Fruit fly (Drosophila melanogaster) whole organism, prepupa: ENCODE results near the gene CG15824.

Experiments
- Blimp-1 ChIP-seq: fragments of 200-800 bp; sonication (Bioruptor generic); optimal IDR thresholded peaks from 3 replicates; lab custom pipeline; 2017; ENCODE audit warnings: missing biosample characterization, missing genetic modification characterization, mild to moderate bottlenecking, moderate library complexity, missing genetic modification reagents
- CG10631 ChIP-seq: fragments of 200-800 bp; sonication (Bioruptor generic); optimal IDR thresholded peaks from 2 replicates; lab custom pipeline; 2016; ENCODE audit warnings: missing biosample characterization, missing genetic modification characterization
- CG10669 ChIP-seq: fragments of 200-800 bp; sonication (Bioruptor generic); optimal IDR thresholded peaks from 3 replicates; lab custom pipeline; 2018; ENCODE audit warnings: missing biosample characterization, mild to moderate bottlenecking, missing genetic modification characterization, moderate library complexity
- CG11294 ChIP-seq: fragments of 200-800 bp; sonication (Bioruptor generic); IDR thresholded peaks from 2 replicates; pipeline ENCODE4 v1.3.6; 2022; ENCODE audit warnings: missing biosample characterization, missing genetic modification characterization
- CG11762 ChIP-seq: fragments of 200-800 bp; sonication (Bioruptor generic); optimal IDR thresholded peaks from 3 replicates; lab custom pipeline; 2016; ENCODE audit warnings: missing biosample characterization, missing genetic modification characterization; ENCODE audit not compliant: insufficient read depth
- CG11902 ChIP-seq: fragments of 200-800 bp; sonication (Bioruptor generic); optimal IDR thresholded peaks from 3 replicates; lab custom pipeline; 2016; ENCODE audit warnings: missing biosample characterization, missing genetic modification characterization
- CG15336 ChIP-seq: fragments of 200-800 bp; sonication (Bioruptor generic); IDR thresholded peaks from 2 replicates; pipeline ENCODE4 v1.3.6; 2022; ENCODE audit warnings: missing biosample characterization, missing genetic modification characterization
- CG1621 ChIP-seq: fragments of 200-800 bp; sonication (Bioruptor generic); optimal IDR thresholded peaks from 3 replicates; lab custom pipeline; 2018; ENCODE audit warnings: missing biosample characterization, mild to moderate bottlenecking, missing genetic modification characterization
- CG16779 ChIP-seq: fragments of 200-800 bp; sonication (Bioruptor generic); optimal IDR thresholded peaks from 3 replicates; lab custom pipeline; 2017; ENCODE audit warnings: missing biosample characterization, mild to moderate bottlenecking, missing genetic modification characterization
- CG3032 ChIP-seq: fragments of 200-800 bp; optimal IDR thresholded peaks from 2 replicates; lab custom pipeline; 2019; ENCODE audit warnings: missing biosample characterization, mild to moderate bottlenecking, missing genetic modification characterization, moderate library complexity
- CG31627 ChIP-seq: fragments of 200-800 bp; sonication (Bioruptor generic); optimal IDR thresholded peaks from 3 replicates; lab custom pipeline; 2016; ENCODE audit warnings: missing biosample characterization, missing genetic modification characterization
- CG34406 ChIP-seq: fragments of 200-800 bp; sonication (Bioruptor generic); optimal IDR thresholded peaks from 3 replicates; lab custom pipeline; 2016; ENCODE audit warnings: missing biosample characterization, missing genetic modification characterization
- CG3919 ChIP-seq: fragments of 200-800 bp; sonication (Bioruptor generic); optimal IDR thresholded peaks from 3 replicates; lab custom pipeline; 2016; ENCODE audit warnings: missing biosample characterization, missing genetic modification characterization
- CG4318 ChIP-seq: fragments of 200-800 bp; sonication (Bioruptor generic); optimal IDR thresholded peaks from 3 replicates; lab custom pipeline; 2017; ENCODE audit warnings: missing biosample characterization, mild to moderate bottlenecking, missing genetic modification characterization
- CG6163 ChIP-seq: fragments of 200-800 bp; sonication (Bioruptor generic); IDR thresholded peaks from 3 replicates; pipeline ENCODE4 v1.3.6; 2022; ENCODE audit warnings: missing biosample characterization, missing genetic modification characterization
- CG6276 ChIP-seq: fragments of 200-800 bp; sonication (Bioruptor generic); optimal IDR thresholded peaks from 2 replicates; lab custom pipeline; 2017; ENCODE audit warnings: missing biosample characterization, mild to moderate bottlenecking, missing genetic modification characterization
- CG6792 ChIP-seq: fragments of 200-800 bp; sonication (Bioruptor generic); optimal IDR thresholded peaks from 3 replicates; lab custom pipeline; 2016; ENCODE audit warnings: missing biosample characterization, missing genetic modification characterization
- CG6808 ChIP-seq: fragments of 200-800 bp; sonication (Bioruptor generic); optimal IDR thresholded peaks from 3 replicates; lab custom pipeline; 2017; ENCODE audit warnings: missing biosample characterization, missing genetic modification characterization, mild to moderate bottlenecking, moderate library complexity, missing genetic modification reagents
- CG6854 ChIP-seq: fragments of 200-800 bp; sonication (Bioruptor generic); optimal IDR thresholded peaks from 2 replicates; lab custom pipeline; 2017; ENCODE audit warnings: missing biosample characterization, mild to moderate bottlenecking, missing genetic modification characterization
- CG8119 ChIP-seq: fragments of 200-800 bp; sonication (Bioruptor generic); IDR thresholded peaks from 3 replicates; pipeline ENCODE4 v1.3.6; 2022; ENCODE audit warnings: missing biosample characterization, missing genetic modification characterization
- CG8632 ChIP-seq: fragments of 200-800 bp; sonication (Bioruptor generic); optimal IDR thresholded peaks from 3 replicates; lab custom pipeline; 2016; ENCODE audit warnings: missing biosample characterization, missing genetic modification characterization
- CG9139 ChIP-seq: fragments of 200-800 bp; sonication (Bioruptor generic); optimal IDR thresholded peaks from 3 replicates; lab custom pipeline; 2017; ENCODE audit warnings: missing biosample characterization, mild to moderate bottlenecking, missing genetic modification characterization
- Eip75B ChIP-seq: fragments of 200-800 bp; sonication (Bioruptor generic); optimal IDR thresholded peaks from 3 replicates; lab custom pipeline; 2016; ENCODE audit warnings: missing biosample characterization, missing genetic modification characterization
- Eip78C ChIP-seq: fragments of 200-800 bp; sonication (Bioruptor generic); peaks from one replicate; lab custom pipeline; 2016; ENCODE audit warnings: missing biosample characterization, missing genetic modification characterization
- Eip93F ChIP-seq: fragments of 200-800 bp; sonication (Bioruptor generic); optimal IDR thresholded peaks from 2 replicates; lab custom pipeline; 2016; ENCODE audit warnings: missing biosample characterization, mild to moderate bottlenecking, missing genetic modification characterization
- Ets96B ChIP-seq: fragments of 200-800 bp; optimal IDR thresholded peaks from 2 replicates; lab custom pipeline; 2019; ENCODE audit warnings: missing biosample characterization, mild to moderate bottlenecking, missing genetic modification characterization, moderate library complexity
- Hr38 ChIP-seq: sonication (Bioruptor generic); optimal IDR thresholded peaks from 2 replicates; lab custom pipeline; 2016; ENCODE audit warnings: missing biosample characterization, missing genetic modification characterization
- Hr39 ChIP-seq: fragments of 200-800 bp; sonication (Bioruptor generic); optimal IDR thresholded peaks from 2 replicates; lab custom pipeline; 2016; ENCODE audit warnings: missing biosample characterization, missing genetic modification characterization
- Met ChIP-seq: fragments of 200-800 bp; sonication (Bioruptor generic); optimal IDR thresholded peaks from 3 replicates; lab custom pipeline; 2016; ENCODE audit warnings: missing biosample characterization, missing genetic modification characterization
- OdsH ChIP-seq: fragments of 200-800 bp; sonication (Bioruptor generic); optimal IDR thresholded peaks from 3 replicates; lab custom pipeline; 2016; ENCODE audit warnings: missing biosample characterization, missing genetic modification characterization
- Smox ChIP-seq: fragments of 200-800 bp; sonication (Bioruptor generic); optimal IDR thresholded peaks from 3 replicates; lab custom pipeline; 2016; ENCODE audit warnings: missing biosample characterization, missing genetic modification characterization
- Sox14 ChIP-seq: fragments of 200-800 bp; sonication (Bioruptor generic); optimal IDR thresholded peaks from 3 replicates; lab custom pipeline; 2016; ENCODE audit warnings: missing biosample characterization, missing genetic modification characterization
- Sox15 ChIP-seq: fragments of 200-800 bp; sonication (Bioruptor generic); optimal IDR thresholded peaks from 3 replicates; lab custom pipeline; 2016; ENCODE audit warnings: missing biosample characterization, missing genetic modification characterization
- achi ChIP-seq: fragments of 200-800 bp; sonication (Bioruptor generic); optimal IDR thresholded peaks from 3 replicates; lab custom pipeline; 2016; ENCODE audit warnings: missing biosample characterization, missing genetic modification characterization
- acj6 ChIP-seq: fragments of 200-800 bp; sonication (Bioruptor generic); optimal IDR thresholded peaks from 3 replicates; lab custom pipeline; 2016; ENCODE audit warnings: missing biosample characterization, missing genetic modification characterization
- dac ChIP-seq: fragments of 200-800 bp; sonication (Bioruptor generic); optimal IDR thresholded peaks from 2 replicates; lab custom pipeline; 2017; ENCODE audit warnings: missing biosample characterization, mild to moderate bottlenecking, missing genetic modification characterization
- dsx ChIP-seq: fragments of 200-800 bp; optimal IDR thresholded peaks from 3 replicates; lab custom pipeline; 2019; ENCODE audit warnings: missing biosample characterization, mild to moderate bottlenecking, missing genetic modification characterization, moderate library complexity; ENCODE audit not compliant: poor library complexity, severe bottlenecking
- fkh ChIP-seq: fragments of 200-800 bp; sonication (Bioruptor generic); optimal IDR thresholded peaks from 3 replicates; lab custom pipeline; 2017; ENCODE audit warnings: missing biosample characterization, mild to moderate bottlenecking, missing genetic modification characterization, moderate library complexity
- lz ChIP-seq: fragments of 200-800 bp; sonication (Bioruptor generic); optimal IDR thresholded peaks from 3 replicates; lab custom pipeline; 2016; ENCODE audit warnings: missing biosample characterization, missing genetic modification characterization
- pdm3 ChIP-seq: fragments of 200-800 bp; sonication (Bioruptor generic); optimal IDR thresholded peaks from 3 replicates; lab custom pipeline; 2016; ENCODE audit warnings: missing biosample characterization, missing genetic modification characterization
- salr ChIP-seq, 2 experiments: fragments of 200-800 bp; sonication (Bioruptor generic); optimal IDR thresholded peaks; 3 replicates each; lab custom pipeline; 2016 to 2018; ENCODE audit warnings: missing biosample characterization in 2 of 2, missing genetic modification characterization in 2 of 2, mild to moderate bottlenecking in 1 of 2
- spab ChIP-seq: fragments of 200-800 bp; sonication (Bioruptor generic); optimal IDR thresholded peaks from 2 replicates; lab custom pipeline; 2017; ENCODE audit warnings: missing biosample characterization, mild to moderate bottlenecking, missing genetic modification characterization, missing genetic modification reagents
- ss ChIP-seq, 2 experiments: fragments of 200-800 bp; sonication (Bioruptor generic); optimal IDR thresholded peaks; 2 replicates in 1 of 2; 3 replicates in 1 of 2; lab custom pipeline; 2017 to 2018; ENCODE audit warnings: mild to moderate bottlenecking in 2 of 2, missing biosample characterization in 2 of 2, missing genetic modification characterization in 2 of 2, moderate library complexity in 1 of 2
- svp ChIP-seq: fragments of 200-800 bp; sonication (Bioruptor generic); peaks from one replicate; lab custom pipeline; 2016; ENCODE audit warnings: missing biosample characterization, missing genetic modification characterization
- vri ChIP-seq: fragments of 200-800 bp; sonication (Bioruptor generic); optimal IDR thresholded peaks from 3 replicates; lab custom pipeline; 2016; ENCODE audit warnings: missing biosample characterization, mild to moderate bottlenecking, missing genetic modification characterization

CG15824 gene

dm6 chr2L:877002-877401, 7.9 kb downstream of the CG15824 start, which contains the start of gene ninaA:
Gene ninaA, plus strand, starts transcription at chr2L:877302.
- TF ChIP-seq Sox15 (GFP tag; lab: Kevin White, UChicago) (no peak), svp (GFP tag; lab: Kevin White, UChicago) (no peak), Eip75B (GFP tag; lab: Kevin White, UChicago) (no peak), CG6276 (GFP tag; lab: Kevin White, UChicago) (no peak), CG8632 (GFP tag; lab: Kevin White, UChicago) (no peak), CG6854 (GFP tag; lab: Kevin White, UChicago) (no peak), CG10669 (GFP tag; lab: Kevin White, UChicago) (no peak), acj6 (no peak), achi (no peak), Eip78C (GFP tag; lab: Kevin White, UChicago) (no peak), Sox14 (GFP tag; lab: Kevin White, UChicago) (no peak), CG9139 (GFP tag; lab: Kevin White, UChicago) (no peak)

- no peak for TF ChIP-seq CG34406
- no peak for TF ChIP-seq OdsH (GFP tag; lab: Kevin White, UChicago)
- peak; percentile 45 for TF ChIP-seq svp (GFP tag; lab: Kevin White, UChicago)
- no peak for TF ChIP-seq CG3032 (tag; lab: Kevin White, UChicago)
- no peak for TF ChIP-seq Sox14 (GFP tag; lab: Kevin White, UChicago)
- no peak for TF ChIP-seq CG8119
- no peak for TF ChIP-seq Eip93F
- TF ChIP-seq CG1621 (tag; lab: Kevin White, UChicago): no peak
Observed at dm6 chr2L:873724-874504, 11.0 kb downstream of the CG15824 start.

- no peak for TF ChIP-seq CG6854 (GFP tag; lab: Kevin White, UChicago)
- TF ChIP-seq CG34406: no peak
- TF ChIP-seq CG11902 (GFP tag; lab: Kevin White, UChicago): no peak
- peak; percentile 97 for TF ChIP-seq Sox14 (GFP tag; lab: Kevin White, UChicago)
- TF ChIP-seq svp (GFP tag; lab: Kevin White, UChicago): peak; percentile 68
- TF ChIP-seq vri (GFP tag; lab: Kevin White, UChicago): peak; percentile 98
- TF ChIP-seq Blimp-1 (GFP tag; lab: Kevin White, UChicago): no peak
- TF ChIP-seq Ets96B: no peak
- TF ChIP-seq CG6276 (GFP tag; lab: Kevin White, UChicago): no peak
- TF ChIP-seq Sox15 (GFP tag; lab: Kevin White, UChicago): no peak
- peak; percentile 7 for TF ChIP-seq CG6808 (GFP tag; lab: Kevin White, UChicago)
- TF ChIP-seq CG10631 (GFP tag; lab: Kevin White, UChicago): no peak
- no peak for TF ChIP-seq CG11294 (GFP tag; lab: Robert Waterston, UW)
- TF ChIP-seq fkh: no peak
- no peak for TF ChIP-seq CG3919
- TF ChIP-seq CG31627 (GFP tag; lab: Kevin White, UChicago): no peak
- TF ChIP-seq lz (GFP tag; lab: Kevin White, UChicago): peak; percentile 14
- no peak for TF ChIP-seq CG6792 (GFP tag; lab: Kevin White, UChicago)
- TF ChIP-seq CG4318: no peak
- no peak for TF ChIP-seq CG16779 (tag; lab: Kevin White, UChicago)
- no peak for TF ChIP-seq ss (GFP tag; optimal IDR thresholded peaks at IDR 0.05; lab: Kevin White, UChicago)
- TF ChIP-seq spab (GFP tag; lab: Kevin White, UChicago): no peak
- no peak for TF ChIP-seq CG8632 (GFP tag; lab: Kevin White, UChicago)
- no peak for TF ChIP-seq dac (GFP tag; lab: Kevin White, UChicago)
- no peak for TF ChIP-seq achi
- TF ChIP-seq salr (GFP tag; optimal IDR thresholded peaks at IDR 0.05; lab: Kevin White, UChicago): no peak
- TF ChIP-seq CG6163 (GFP tag; lab: Robert Waterston, UW): peak; percentile 48; the same call in 1 of the 3 replicates
- TF ChIP-seq Hr39: no peak
- TF ChIP-seq Eip75B (GFP tag; lab: Kevin White, UChicago): no peak
- peak; percentile 16 for TF ChIP-seq dsx
- no peak; the same call in 2 of the 3 replicates for TF ChIP-seq CG8119
- no peak for TF ChIP-seq CG11762 (GFP tag; lab: Kevin White, UChicago)
- no peak for TF ChIP-seq Hr38
- no peak for TF ChIP-seq CG15336 (GFP tag; lab: Robert Waterston, UW)
- no peak for TF ChIP-seq Smox (GFP tag; lab: Kevin White, UChicago)
- TF ChIP-seq pdm3 (GFP tag; lab: Kevin White, UChicago): no peak
- TF ChIP-seq Met (GFP tag; lab: Kevin White, UChicago): no peak
- no peak for TF ChIP-seq CG10669 (GFP tag; lab: Kevin White, UChicago)
Observed at dm6 chr2L:871419-871846, 13.5 kb downstream of the CG15824 start.
